Fruit fly (Drosophila melanogaster) whole organism, embryonic: ENCODE data around the gene CG43333.

Experiments used
- Ada2b ChIP-seq: fragments of 200-800 bp; sonication (Bioruptor generic); IDR thresholded peaks from 2 replicates; pipeline ENCODE4 v1.3.6; 2022; ENCODE audit warnings: missing biosample characterization, missing genetic modification characterization
- CG10462 ChIP-seq: fragments of 200-800 bp; sonication (Bioruptor generic); optimal IDR thresholded peaks from 2 replicates; lab custom pipeline; 2016; ENCODE audit warnings: missing biosample characterization, missing genetic modification characterization
- CG12391 ChIP-seq: fragments of 200-800 bp; sonication (Bioruptor generic); optimal IDR thresholded peaks from 3 replicates; lab custom pipeline; 2018; ENCODE audit warnings: missing biosample characterization, mild to moderate bottlenecking, missing genetic modification characterization, moderate library complexity
- CG12769 ChIP-seq: fragments of 200-800 bp; sonication (Bioruptor generic); optimal IDR thresholded peaks from 2 replicates; lab custom pipeline; 2019; ENCODE audit warnings: missing biosample characterization, mild to moderate bottlenecking, missing genetic modification characterization, moderate library complexity
- CG1603 ChIP-seq: fragments of 200-800 bp; sonication (Bioruptor generic); optimal IDR thresholded peaks from 2 replicates; lab custom pipeline; 2019; ENCODE audit warnings: missing biosample characterization, mild to moderate bottlenecking, missing genetic modification characterization, moderate library complexity
- CG17359 ChIP-seq: fragments of 200-800 bp; sonication (Bioruptor generic); optimal IDR thresholded peaks from 3 replicates; lab custom pipeline; 2018; ENCODE audit warnings: missing biosample characterization, mild to moderate bottlenecking, missing genetic modification characterization, moderate library complexity
- CG18599 ChIP-seq: fragments of 200-800 bp; sonication (Bioruptor generic); optimal IDR thresholded peaks from 3 replicates; lab custom pipeline; 2017; ENCODE audit warnings: missing biosample characterization, missing genetic modification characterization, mild to moderate bottlenecking, moderate library complexity, missing genetic modification reagents
- CG30403 ChIP-seq: fragments of 200-800 bp; sonication (Bioruptor generic); optimal IDR thresholded peaks from 3 replicates; lab custom pipeline; 2016; ENCODE audit warnings: missing biosample characterization, missing genetic modification characterization
- CG33213 ChIP-seq: fragments of 200-800 bp; sonication (Bioruptor generic); optimal IDR thresholded peaks from 3 replicates; lab custom pipeline; 2016; ENCODE audit warnings: missing biosample characterization, missing genetic modification characterization
- CG33557 ChIP-seq: fragments of 200-800 bp; sonication (Bioruptor generic); optimal IDR thresholded peaks from 2 replicates; lab custom pipeline; 2019; ENCODE audit warnings: missing biosample characterization, mild to moderate bottlenecking, missing genetic modification characterization, moderate library complexity
- CG3407 ChIP-seq: fragments of 200-800 bp; sonication (Bioruptor generic); optimal IDR thresholded peaks from 2 replicates; lab custom pipeline; 2018; ENCODE audit warnings: missing biosample characterization, mild to moderate bottlenecking, missing genetic modification characterization
- CG43689 ChIP-seq: fragments of 200-800 bp; sonication (Bioruptor generic); IDR thresholded peaks from 2 replicates; pipeline ENCODE4 v1.3.6; 2022; ENCODE audit warnings: missing biosample characterization, missing genetic modification characterization
- CG6765 ChIP-seq: fragments of 200-800 bp; sonication (Bioruptor generic); optimal IDR thresholded peaks from 3 replicates; lab custom pipeline; 2017; ENCODE audit warnings: missing biosample characterization, mild to moderate bottlenecking, missing genetic modification characterization
- CG7372 ChIP-seq: fragments of 200-800 bp; sonication (Bioruptor generic); IDR thresholded peaks from 2 replicates; pipeline ENCODE4 v1.3.6; 2022; ENCODE audit warnings: missing biosample characterization, missing genetic modification characterization
- CG8281 ChIP-seq: fragments of 200-800 bp; sonication (Bioruptor generic); optimal IDR thresholded peaks from 2 replicates; lab custom pipeline; 2018; ENCODE audit warnings: missing biosample characterization, mild to moderate bottlenecking, missing genetic modification characterization, moderate library complexity
- CG8765 ChIP-seq: fragments of 200-800 bp; sonication (Bioruptor generic); IDR thresholded peaks from 2 replicates; pipeline ENCODE4 v1.3.6; 2022; ENCODE audit warnings: missing biosample characterization, missing genetic modification characterization
- CG8944 ChIP-seq: fragments of 200-800 bp; sonication (Bioruptor generic); optimal IDR thresholded peaks from 3 replicates; lab custom pipeline; 2016; ENCODE audit warnings: missing biosample characterization, missing genetic modification characterization
- CrebB ChIP-seq: fragments of 200-800 bp; sonication (Bioruptor generic); optimal IDR thresholded peaks from 3 replicates; lab custom pipeline; 2018; ENCODE audit warnings: missing biosample characterization, mild to moderate bottlenecking, missing genetic modification characterization
- D19B ChIP-seq: fragments of 200-800 bp; sonication (Bioruptor generic); optimal IDR thresholded peaks from 2 replicates; lab custom pipeline; 2017; ENCODE audit warnings: missing biosample characterization, mild to moderate bottlenecking, missing genetic modification characterization
- ERR ChIP-seq: fragments of 200-800 bp; sonication (Bioruptor generic); optimal IDR thresholded peaks from 2 replicates; lab custom pipeline; 2016; ENCODE audit warnings: missing biosample characterization, missing genetic modification characterization
- Elba2 ChIP-seq: fragments of 200-800 bp; sonication (Bioruptor generic); optimal IDR thresholded peaks from 3 replicates; lab custom pipeline; 2016; ENCODE audit warnings: missing biosample characterization, missing genetic modification characterization
- Fer3 ChIP-seq: fragments of 200-800 bp; sonication (Bioruptor generic); optimal IDR thresholded peaks from 2 replicates; lab custom pipeline; 2018; ENCODE audit warnings: missing biosample characterization, mild to moderate bottlenecking, missing genetic modification characterization, moderate library complexity
- HLH54F ChIP-seq: fragments of 200-800 bp; sonication (Bioruptor generic); optimal IDR thresholded peaks from 3 replicates; lab custom pipeline; 2016; ENCODE audit warnings: missing biosample characterization, missing genetic modification characterization
- Meics ChIP-seq: fragments of 200-800 bp; sonication (Bioruptor generic); optimal IDR thresholded peaks from 2 replicates; lab custom pipeline; 2017; ENCODE audit warnings: missing biosample characterization, mild to moderate bottlenecking, missing genetic modification characterization
- NC2α ChIP-seq: fragments of 200-800 bp; sonication (Bioruptor generic); optimal IDR thresholded peaks from 2 replicates; lab custom pipeline; 2016; ENCODE audit warnings: missing biosample characterization, missing genetic modification characterization
- Poxn ChIP-seq: fragments of 200-800 bp; sonication (Bioruptor generic); IDR thresholded peaks from 2 replicates; pipeline ENCODE4 v1.3.6; 2022; ENCODE audit warnings: missing biosample characterization, missing genetic modification characterization
- Sox100B ChIP-seq: fragments of 200-800 bp; sonication (Bioruptor generic); optimal IDR thresholded peaks from 3 replicates; lab custom pipeline; 2018; ENCODE audit warnings: missing biosample characterization, mild to moderate bottlenecking, missing genetic modification characterization
- amos ChIP-seq: fragments of 200-800 bp; sonication (Bioruptor generic); IDR thresholded peaks from 2 replicates; pipeline ENCODE4 v1.3.6; 2022; ENCODE audit warnings: missing biosample characterization, missing genetic modification characterization; ENCODE audit not compliant: partially characterized antibody
- ato ChIP-seq: fragments of 200-800 bp; sonication (Bioruptor generic); IDR thresholded peaks from 2 replicates; pipeline ENCODE4 v1.3.6; 2022; ENCODE audit warnings: missing biosample characterization, missing genetic modification characterization; ENCODE audit not compliant: partially characterized antibody
- br ChIP-seq: fragments of >200 bp; optimal IDR thresholded peaks from 2 replicates; lab custom pipeline; 2017
- cg ChIP-seq: fragments of 200-800 bp; sonication (Bioruptor generic); optimal IDR thresholded peaks from 3 replicates; lab custom pipeline; 2019; ENCODE audit warnings: missing biosample characterization, mild to moderate bottlenecking, missing genetic modification characterization, moderate library complexity
- chm ChIP-seq: fragments of 200-800 bp; sonication (Bioruptor generic); IDR thresholded peaks from 2 replicates; pipeline ENCODE4 v1.3.6; 2022; ENCODE audit warnings: missing biosample characterization, missing genetic modification characterization
- dm ChIP-seq: fragments of 200-800 bp; sonication (Bioruptor generic); optimal IDR thresholded peaks from 3 replicates; lab custom pipeline; 2016; ENCODE audit warnings: missing biosample characterization, missing genetic modification characterization
- emc ChIP-seq: fragments of 200-800 bp; sonication (Bioruptor generic); optimal IDR thresholded peaks from 2 replicates; lab custom pipeline; 2016; ENCODE audit warnings: missing biosample characterization, missing genetic modification characterization
- fd3F ChIP-seq: fragments of 200-800 bp; sonication (Bioruptor generic); optimal IDR thresholded peaks from 2 replicates; lab custom pipeline; 2018; ENCODE audit warnings: missing biosample characterization, mild to moderate bottlenecking, missing genetic modification characterization, moderate library complexity
- gfzf ChIP-seq: fragments of 200-800 bp; sonication (Bioruptor generic); optimal IDR thresholded peaks from 2 replicates; lab custom pipeline; 2016; ENCODE audit warnings: missing biosample characterization, mild to moderate bottlenecking, missing genetic modification characterization, moderate library complexity
- gsb-n ChIP-seq: fragments of 200-800 bp; sonication (Bioruptor generic); optimal IDR thresholded peaks from 3 replicates; lab custom pipeline; 2018; ENCODE audit warnings: missing biosample characterization, mild to moderate bottlenecking, missing genetic modification characterization
- her ChIP-seq: fragments of 200-800 bp; sonication (Bioruptor generic); optimal IDR thresholded peaks from 2 replicates; lab custom pipeline; 2016; ENCODE audit warnings: missing biosample characterization, missing genetic modification characterization
- nom ChIP-seq: fragments of 200-800 bp; sonication (Bioruptor generic); optimal IDR thresholded peaks from 2 replicates; lab custom pipeline; 2017; ENCODE audit warnings: missing biosample characterization, missing genetic modification characterization, mild to moderate bottlenecking, moderate library complexity, missing genetic modification reagents
- org-1 ChIP-seq: fragments of 200-800 bp; sonication (Bioruptor generic); optimal IDR thresholded peaks from 2 replicates; lab custom pipeline; 2017; ENCODE audit warnings: missing biosample characterization, missing genetic modification characterization
- pan ChIP-seq, 4 experiments: fragments of >200 bp in 3 of 4; fragments of 200-800 bp in 1 of 4; sonication (Bioruptor generic) in 1 of 4; optimal IDR thresholded peaks in 3 of 4; IDR thresholded peaks in 1 of 4; 2 replicates each; pipeline versions ENCODE4 v1.3.6 to Lab custom; 2017 to 2022; ENCODE audit warnings: missing biosample characterization in 2 of 4, missing genetic modification characterization in 2 of 4, mixed read lengths in 1 of 4
- pnt ChIP-seq: fragments of 200-800 bp; sonication (Bioruptor generic); optimal IDR thresholded peaks from 3 replicates; lab custom pipeline; 2016; ENCODE audit warnings: missing biosample characterization, missing genetic modification characterization
- pros ChIP-seq: fragments of 200-800 bp; sonication (Bioruptor generic); optimal IDR thresholded peaks from 3 replicates; lab custom pipeline; 2019; ENCODE audit warnings: missing biosample characterization, mild to moderate bottlenecking, missing genetic modification characterization, moderate library complexity
- sc ChIP-seq, 3 experiments: fragments of >200 bp in 2 of 3; fragments of 200-800 bp in 1 of 3; sonication (Bioruptor generic) in 1 of 3; optimal IDR thresholded peaks; 2 replicates in 2 of 3; 3 replicates in 1 of 3; lab custom pipeline; 2017; ENCODE audit warnings: mild to moderate bottlenecking in 1 of 3, missing biosample characterization in 1 of 3, missing genetic modification characterization in 1 of 3, missing genetic modification reagents in 1 of 3
- sd ChIP-seq: fragments of 200-800 bp; sonication (Bioruptor generic); optimal IDR thresholded peaks from 3 replicates; lab custom pipeline; 2018; ENCODE audit warnings: missing biosample characterization, mild to moderate bottlenecking, missing genetic modification characterization, moderate library complexity
- sens-2 ChIP-seq: fragments of 200-800 bp; sonication (Bioruptor generic); IDR thresholded peaks from 2 replicates; pipeline ENCODE4 v1.3.6; 2022; ENCODE audit warnings: missing biosample characterization, missing genetic modification characterization
- stc ChIP-seq: fragments of 200-800 bp; sonication (Bioruptor generic); IDR thresholded peaks from 2 replicates; pipeline ENCODE4 v1.3.6; 2022; ENCODE audit warnings: missing biosample characterization, missing genetic modification characterization
- sug ChIP-seq: fragments of 200-800 bp; optimal IDR thresholded peaks from 2 replicates; lab custom pipeline; 2019; ENCODE audit warnings: missing biosample characterization, mild to moderate bottlenecking, missing genetic modification characterization, moderate library complexity
- trem ChIP-seq: fragments of 200-800 bp; optimal IDR thresholded peaks from 3 replicates; lab custom pipeline; 2019; ENCODE audit warnings: missing biosample characterization, mild to moderate bottlenecking, missing genetic modification characterization, moderate library complexity
- tx ChIP-seq: fragments of 200-800 bp; sonication (Bioruptor generic); optimal IDR thresholded peaks from 2 replicates; lab custom pipeline; 2016; ENCODE audit warnings: missing biosample characterization, missing genetic modification characterization
- unpg ChIP-seq: fragments of 200-800 bp; sonication (Bioruptor generic); optimal IDR thresholded peaks from 3 replicates; lab custom pipeline; 2018; ENCODE audit warnings: missing biosample characterization, mild to moderate bottlenecking, missing genetic modification characterization, moderate library complexity

Gene CG43333

dm6 chr2L:14212686-14213085 lies 32.2 kb upstream of the CG43333 start (continued):
- TF ChIP-seq cg (GFP tag; lab: Kevin White, UChicago) (no peak), org-1 (GFP tag; lab: Kevin White, UChicago) (no peak), ato (no peak), CG33213 (GFP tag; lab: Kevin White, UChicago) (no peak), nom (GFP tag; lab: Kevin White, UChicago) (no peak), tx (GFP tag; lab: Kevin White, UChicago) (no peak), sens-2 (GFP tag; lab: Robert Waterston, UW) (no peak), NC2α (GFP tag; lab: Kevin White, UChicago) (no peak), sug (no peak), sc (optimal IDR thresholded peaks at IDR 0.05; lab: Kevin White, UChicago) (no peak), sc (GFP tag; optimal IDR thresholded peaks at IDR 0.05; lab: Kevin White, UChicago) (peak; percentile 49), CG12769 (tag; lab: Kevin White, UChicago) (no peak), HLH54F (GFP tag; lab: Kevin White, UChicago) (no peak), CG8944 (GFP tag; lab: Kevin White, UChicago) (no peak), CG7372 (GFP tag; lab: Robert Waterston, UW) (no peak), CrebB (tag; lab: Kevin White, UChicago) (no peak), sd (tag; lab: Kevin White, UChicago) (no peak), CG18599 (GFP tag; lab: Kevin White, UChicago) (no peak), chm (no peak), pros (no peak), ERR (no peak), dm (GFP tag; lab: Kevin White, UChicago) (no peak), CG6765 (GFP tag; lab: Kevin White, UChicago) (no peak), CG10462 (no peak), CG12391 (peak; percentile 31), gsb-n (tag; lab: Kevin White, UChicago) (peak; percentile 33), br (lab: Kevin White, UChicago) (no peak), Ada2b (GFP tag; lab: Robert Waterston, UW) (0 out of 2 replicates have a peak, but pooled peaks have one; percentile 13), stc (GFP tag; lab: Robert Waterston, UW) (no peak), Elba2 (GFP tag; lab: Kevin White, UChicago) (no peak), CG8281 (no peak), Poxn (no peak), CG33557 (GFP tag; lab: Kevin White, UChicago) (no peak), trem (peak; percentile 15), CG3407 (no peak), pan (optimal IDR thresholded peaks at IDR 0.05; lab: Kevin White, UChicago) (no peak), pan (GFP tag; optimal IDR thresholded peaks at IDR 0.05 in 1 of 2, IDR thresholded peaks at IDR 0.05 in 1 of 2) (no peak), CG30403 (GFP tag; lab: Kevin White, UChicago) (peak; percentile 6), unpg (GFP tag; lab: Kevin White, UChicago) (peak; percentile 41), her (GFP tag; lab: Kevin White, UChicago) (no peak), D19B (no peak), CG8765 (GFP tag; lab: Robert Waterston, UW) (no peak), pnt (GFP tag; lab: Kevin White, UChicago) (no peak), emc (GFP tag; lab: Kevin White, UChicago) (no peak), CG17359 (tag; lab: Kevin White, UChicago) (peak; percentile 29), Sox100B (GFP tag; lab: Kevin White, UChicago) (peak; percentile 15), CG43689 (no peak), amos (GFP tag; lab: Robert Waterston, UW) (no peak), fd3F (GFP tag; lab: Kevin White, UChicago) (no peak), Fer3 (no peak), gfzf (no peak), CG1603 (tag; lab: Kevin White, UChicago) (no peak), Meics (no peak)
